Fruit fly (Drosophila melanogaster) whole organism, embryonic: Measurements from ENCODE around the gene lectin-30A.
A peak's percentile ranks its signal among the peaks of the same experiment; 100 is the strongest.

Source experiments
- CG12391 ChIP-seq: fragments of 200-800 bp; sonication (Bioruptor generic); optimal IDR thresholded peaks from 3 replicates; lab custom pipeline; 2018; ENCODE audit warnings: missing biosample characterization, mild to moderate bottlenecking, missing genetic modification characterization, moderate library complexity
- CG13624 ChIP-seq: fragments of 200-800 bp; sonication (Bioruptor generic); optimal IDR thresholded peaks from 2 replicates; lab custom pipeline; 2016; ENCODE audit warnings: missing biosample characterization, missing genetic modification characterization
- CG13894 ChIP-seq: fragments of 200-800 bp; sonication (Bioruptor generic); optimal IDR thresholded peaks from 3 replicates; lab custom pipeline; 2018; ENCODE audit warnings: missing biosample characterization, mild to moderate bottlenecking, missing genetic modification characterization, moderate library complexity
- CG14014 ChIP-seq: fragments of 200-800 bp; sonication (Bioruptor generic); IDR thresholded peaks from 2 replicates; pipeline ENCODE4 v1.3.6; 2022; ENCODE audit warnings: missing biosample characterization, missing genetic modification characterization
- CG14710 ChIP-seq: fragments of 200-800 bp; sonication (Bioruptor generic); optimal IDR thresholded peaks from 3 replicates; lab custom pipeline; 2019; ENCODE audit warnings: missing biosample characterization, mild to moderate bottlenecking, missing genetic modification characterization, moderate library complexity
- CG17829 ChIP-seq: fragments of 200-800 bp; optimal IDR thresholded peaks from 2 replicates; lab custom pipeline; 2019; ENCODE audit warnings: missing biosample characterization, mild to moderate bottlenecking, missing genetic modification characterization, moderate library complexity
- CG18262 ChIP-seq: fragments of 200-800 bp; optimal IDR thresholded peaks from 3 replicates; lab custom pipeline; 2019; ENCODE audit warnings: missing biosample characterization, mild to moderate bottlenecking, missing genetic modification characterization, moderate library complexity
- CG4282 ChIP-seq: fragments of 200-800 bp; sonication (Bioruptor generic); optimal IDR thresholded peaks from 2 replicates; lab custom pipeline; 2016; ENCODE audit warnings: missing biosample characterization, missing genetic modification characterization
- CG4328 ChIP-seq: fragments of 200-800 bp; sonication (Bioruptor generic); optimal IDR thresholded peaks from 3 replicates; lab custom pipeline; 2017; ENCODE audit warnings: missing biosample characterization, missing genetic modification reagents, missing genetic modification characterization
- CG4424 ChIP-seq: fragments of 200-800 bp; sonication (Bioruptor generic); optimal IDR thresholded peaks from 3 replicates; lab custom pipeline; 2016; ENCODE audit warnings: missing biosample characterization, missing genetic modification characterization
- CG7786 ChIP-seq: fragments of 200-800 bp; sonication (Bioruptor generic); optimal IDR thresholded peaks from 2 replicates; lab custom pipeline; 2016; ENCODE audit warnings: missing biosample characterization, missing genetic modification characterization
- CG8281 ChIP-seq: fragments of 200-800 bp; sonication (Bioruptor generic); optimal IDR thresholded peaks from 2 replicates; lab custom pipeline; 2018; ENCODE audit warnings: missing biosample characterization, mild to moderate bottlenecking, missing genetic modification characterization, moderate library complexity
- CG8290 ChIP-seq, 3 experiments: fragments of 200-800 bp; sonication (Bioruptor generic); optimal IDR thresholded peaks; 2 replicates each; lab custom pipeline; 2016 to 2019; ENCODE audit warnings: missing biosample characterization in 3 of 3, missing genetic modification characterization in 3 of 3, mild to moderate bottlenecking in 2 of 3, moderate library complexity in 1 of 3
- CG9727 ChIP-seq: fragments of 200-800 bp; sonication (Bioruptor generic); optimal IDR thresholded peaks from 3 replicates; lab custom pipeline; 2017; ENCODE audit warnings: missing biosample characterization, mild to moderate bottlenecking, missing genetic modification characterization
- Dll ChIP-seq: fragments of 200-800 bp; sonication (Bioruptor generic); IDR thresholded peaks from 4 replicates; pipeline ENCODE4 v1.3.6; 2022; ENCODE audit warnings: missing biosample characterization, missing genetic modification characterization; ENCODE audit not compliant: partially characterized antibody
- Elba2 ChIP-seq: fragments of 200-800 bp; sonication (Bioruptor generic); optimal IDR thresholded peaks from 3 replicates; lab custom pipeline; 2016; ENCODE audit warnings: missing biosample characterization, missing genetic modification characterization
- Ets97D ChIP-seq: fragments of 200-800 bp; sonication (Bioruptor generic); optimal IDR thresholded peaks from 3 replicates; lab custom pipeline; 2016; ENCODE audit warnings: missing biosample characterization, missing genetic modification characterization
- GATAe ChIP-seq: fragments of 200-800 bp; sonication (Bioruptor generic); conservative IDR thresholded peaks from 2 replicates; pipeline ENCODE4 v1.3.6; 2022; ENCODE audit warnings: missing biosample characterization, missing genetic modification characterization
- Hand ChIP-seq: fragments of 200-800 bp; sonication (Bioruptor generic); optimal IDR thresholded peaks from 2 replicates; lab custom pipeline; 2017; ENCODE audit warnings: mild to moderate bottlenecking, missing biosample characterization, missing genetic modification reagents, missing genetic modification characterization
- Hey ChIP-seq: fragments of 200-800 bp; sonication (Bioruptor generic); optimal IDR thresholded peaks from 3 replicates; lab custom pipeline; 2018; ENCODE audit warnings: missing biosample characterization, mild to moderate bottlenecking, missing genetic modification characterization
- Hr78 ChIP-seq, 2 experiments: fragments of 200-800 bp in 1 of 2; fragments of >200 bp in 1 of 2; sonication (Bioruptor generic) in 1 of 2; optimal IDR thresholded peaks; 2 replicates each; lab custom pipeline; 2017 to 2019; ENCODE audit warnings: missing biosample characterization in 2 of 2, missing genetic modification characterization in 2 of 2, mild to moderate bottlenecking in 1 of 2, moderate library complexity in 1 of 2
- Jarid2 ChIP-seq: fragments of 200-800 bp; sonication (Bioruptor generic); optimal IDR thresholded peaks from 3 replicates; lab custom pipeline; 2017; ENCODE audit warnings: mild to moderate bottlenecking, missing biosample characterization, missing genetic modification reagents, missing genetic modification characterization
- MTF-1 ChIP-seq: fragments of 200-800 bp; sonication (Bioruptor generic); optimal IDR thresholded peaks from 2 replicates; lab custom pipeline; 2018; ENCODE audit warnings: missing biosample characterization, mild to moderate bottlenecking, missing genetic modification characterization, borderline replicate concordance
- NC2α ChIP-seq: fragments of 200-800 bp; sonication (Bioruptor generic); optimal IDR thresholded peaks from 2 replicates; lab custom pipeline; 2016; ENCODE audit warnings: missing biosample characterization, missing genetic modification characterization
- Nf-YB ChIP-seq: fragments of 200-800 bp; sonication (Bioruptor generic); optimal IDR thresholded peaks from 3 replicates; lab custom pipeline; 2019; ENCODE audit warnings: missing biosample characterization, mild to moderate bottlenecking, missing genetic modification characterization, moderate library complexity
- amos ChIP-seq: fragments of 200-800 bp; sonication (Bioruptor generic); IDR thresholded peaks from 2 replicates; pipeline ENCODE4 v1.3.6; 2022; ENCODE audit warnings: missing biosample characterization, missing genetic modification characterization; ENCODE audit not compliant: partially characterized antibody
- cas ChIP-seq: fragments of 200-800 bp; sonication (Bioruptor generic); IDR thresholded peaks from 2 replicates; pipeline ENCODE4 v1.3.6; 2022; ENCODE audit warnings: missing biosample characterization, missing genetic modification characterization
- cato ChIP-seq: fragments of 200-800 bp; sonication (Bioruptor generic); optimal IDR thresholded peaks from 2 replicates; lab custom pipeline; 2016; ENCODE audit warnings: missing biosample characterization, missing genetic modification characterization, borderline replicate concordance
- cg ChIP-seq: fragments of 200-800 bp; sonication (Bioruptor generic); optimal IDR thresholded peaks from 3 replicates; lab custom pipeline; 2019; ENCODE audit warnings: missing biosample characterization, mild to moderate bottlenecking, missing genetic modification characterization, moderate library complexity
- chn ChIP-seq: fragments of 200-800 bp; sonication (Bioruptor generic); optimal IDR thresholded peaks from 2 replicates; lab custom pipeline; 2016; ENCODE audit warnings: missing biosample characterization, missing genetic modification characterization
- cwo ChIP-seq: fragments of 200-800 bp; sonication (Bioruptor generic); optimal IDR thresholded peaks from 3 replicates; lab custom pipeline; 2017; ENCODE audit warnings: missing biosample characterization, missing genetic modification characterization, mild to moderate bottlenecking, moderate library complexity, missing genetic modification reagents
- dpn ChIP-seq, 2 experiments: fragments of 200-800 bp; sonication (Bioruptor generic); optimal IDR thresholded peaks; 3 replicates each; lab custom pipeline; 2016; ENCODE audit warnings: missing biosample characterization in 2 of 2, missing genetic modification characterization in 2 of 2
- exex ChIP-seq: fragments of 200-800 bp; sonication (Bioruptor generic); optimal IDR thresholded peaks from 4 replicates; lab custom pipeline; 2018; ENCODE audit warnings: missing biosample characterization, mild to moderate bottlenecking, missing genetic modification characterization, moderate library complexity
- h ChIP-seq: fragments of >200 bp; optimal IDR thresholded peaks from 2 replicates; lab custom pipeline; 2017
- oc ChIP-seq: fragments of 200-800 bp; sonication (Bioruptor generic); optimal IDR thresholded peaks from 2 replicates; lab custom pipeline; 2018; ENCODE audit warnings: missing biosample characterization, mild to moderate bottlenecking, missing genetic modification characterization, moderate library complexity
- pb ChIP-seq: fragments of 200-800 bp; sonication (Bioruptor generic); optimal IDR thresholded peaks from 3 replicates; lab custom pipeline; 2016; ENCODE audit warnings: missing biosample characterization, missing genetic modification characterization
- pum ChIP-seq: fragments of 200-800 bp; sonication (Bioruptor generic); optimal IDR thresholded peaks from 2 replicates; lab custom pipeline; 2016; ENCODE audit warnings: missing biosample characterization, missing genetic modification characterization
- sens ChIP-seq: fragments of 200-800 bp; sonication (Bioruptor generic); peaks from one replicate; lab custom pipeline; 2016; ENCODE audit warnings: missing biosample characterization, missing genetic modification characterization
- sima ChIP-seq: fragments of 200-800 bp; sonication (Bioruptor generic); optimal IDR thresholded peaks from 2 replicates; lab custom pipeline; 2016; ENCODE audit warnings: missing biosample characterization, missing genetic modification characterization
- sug ChIP-seq: fragments of 200-800 bp; optimal IDR thresholded peaks from 2 replicates; lab custom pipeline; 2019; ENCODE audit warnings: missing biosample characterization, mild to moderate bottlenecking, missing genetic modification characterization, moderate library complexity
- tin ChIP-seq: fragments of 200-800 bp; sonication (Bioruptor generic); optimal IDR thresholded peaks from 3 replicates; lab custom pipeline; 2016; ENCODE audit warnings: missing biosample characterization, missing genetic modification characterization
- twi ChIP-seq: fragments of 200-800 bp; optimal IDR thresholded peaks from 2 replicates; lab custom pipeline; 2019; ENCODE audit warnings: missing biosample characterization, mild to moderate bottlenecking, missing genetic modification characterization, moderate library complexity
- vnd ChIP-seq: fragments of 200-800 bp; sonication (Bioruptor generic); IDR thresholded peaks from 3 replicates; pipeline ENCODE4 v1.3.6; 2022; ENCODE audit warnings: missing biosample characterization, missing genetic modification characterization; ENCODE audit not compliant: partially characterized antibody
- wek ChIP-seq: fragments of 200-800 bp; sonication (Bioruptor generic); optimal IDR thresholded peaks from 3 replicates; lab custom pipeline; 2018; ENCODE audit warnings: missing biosample characterization, mild to moderate bottlenecking, missing genetic modification characterization, moderate library complexity

lectin-30A gene

dm6 chr2L:9223266-9223665, 31.4 kb downstream of the lectin-30A start:
- TF ChIP-seq CG13894 (tag; lab: Kevin White, UChicago) = peak; percentile 96
- TF ChIP-seq tin (GFP tag; lab: Kevin White, UChicago) = no peak
- no peak for TF ChIP-seq CG17829 (tag; lab: Kevin White, UChicago)
- TF ChIP-seq CG13624 (GFP tag; lab: Kevin White, UChicago) = peak; percentile 38

- TF ChIP-seq CG4328 (GFP tag; lab: Kevin White, UChicago) = no peak
- TF ChIP-seq exex (tag; lab: Kevin White, UChicago) = no peak
- TF ChIP-seq CG4282 (GFP tag; lab: Kevin White, UChicago) = no peak
- TF ChIP-seq NC2α = no peak
- no peak for TF ChIP-seq CG7786 (GFP tag; lab: Kevin White, UChicago)
- no peak for TF ChIP-seq CG4424 (GFP tag; lab: Kevin White, UChicago)
- no peak for TF ChIP-seq vnd (GFP tag; lab: Robert Waterston, UW)
- TF ChIP-seq wek (GFP tag; lab: Kevin White, UChicago) = no peak
- TF ChIP-seq Elba2 = no peak
- TF ChIP-seq dpn (GFP tag; optimal IDR thresholded peaks at IDR 0.05; lab: Kevin White, UChicago) = no peak
- no peak for TF ChIP-seq Nf-YB (GFP tag; lab: Kevin White, UChicago)
These were observed 38.8 kb downstream of the lectin-30A start for dm6 chr2L:9215899-9216298.

- TF ChIP-seq Hand (GFP tag; lab: Kevin White, UChicago) (no peak), Ets97D (GFP tag; lab: Kevin White, UChicago) (no peak), twi (tag; lab: Kevin White, UChicago) (peak; percentile 3), CG8281 (tag; lab: Kevin White, UChicago) (no peak), sima (GFP tag; lab: Kevin White, UChicago) (no peak), sens (GFP tag; lab: Kevin White, UChicago) (peak; percentile 46), sug (tag; lab: Kevin White, UChicago) (peak; percentile 42), pum (GFP tag; lab: Kevin White, UChicago) (no peak), cas (GFP tag; lab: Robert Waterston, UW) (no peak), MTF-1 (GFP tag; lab: Kevin White, UChicago) (no peak), cwo (GFP tag; lab: Kevin White, UChicago) (peak; percentile 45), Hey (tag; lab: Kevin White, UChicago) (peak; percentile 59), CG7786 (GFP tag; lab: Kevin White, UChicago) (no peak), oc (peak; percentile 47), Dll (GFP tag; lab: Robert Waterston, UW) (no peak), Hr78 (GFP tag; optimal IDR thresholded peaks at IDR 0.05; lab: Kevin White, UChicago) (peak in 1 of 2 experiments; percentile 30), CG18262 (tag; lab: Kevin White, UChicago) (no peak)
These were observed 41.0 kb downstream of the lectin-30A start for dm6 chr2L:9213626-9214025.

dm6 chr2L:9210864-9211701, 43.6 kb downstream of the lectin-30A start:
- TF ChIP-seq CG14710 = peak; percentile 53
- TF ChIP-seq GATAe (GFP tag; lab: Robert Waterston, UW) = no peak
- TF ChIP-seq h (lab: Kevin White, UChicago) = no peak
- TF ChIP-seq Ets97D (GFP tag; lab: Kevin White, UChicago) = peak; percentile 5
- TF ChIP-seq CG14014 (GFP tag; lab: Robert Waterston, UW) = peak; percentile 68
- TF ChIP-seq amos (GFP tag; lab: Robert Waterston, UW) = no peak
- TF ChIP-seq chn = peak; percentile 6
- no peak for TF ChIP-seq pb (GFP tag; lab: Kevin White, UChicago)
- no peak for TF ChIP-seq CG8290 (GFP tag; optimal IDR thresholded peaks at IDR 0.05; lab: Kevin White, UChicago)
- TF ChIP-seq CG8290 (tag; optimal IDR thresholded peaks at IDR 0.05; lab: Kevin White, UChicago) = no peak
- TF ChIP-seq Jarid2 (GFP tag; lab: Kevin White, UChicago) = peak; percentile 12
- TF ChIP-seq cg = peak; percentile 50
- TF ChIP-seq CG12391 (tag; lab: Kevin White, UChicago) = peak; percentile 63
- no peak for TF ChIP-seq cato (GFP tag; lab: Kevin White, UChicago)
- TF ChIP-seq CG9727 (GFP tag; lab: Kevin White, UChicago) = peak; percentile 58
